Worm (Caenorhabditis elegans): Measurements from ENCODE around the gene eif-2Bgamma.

The eif-2Bgamma gene

DNA sequence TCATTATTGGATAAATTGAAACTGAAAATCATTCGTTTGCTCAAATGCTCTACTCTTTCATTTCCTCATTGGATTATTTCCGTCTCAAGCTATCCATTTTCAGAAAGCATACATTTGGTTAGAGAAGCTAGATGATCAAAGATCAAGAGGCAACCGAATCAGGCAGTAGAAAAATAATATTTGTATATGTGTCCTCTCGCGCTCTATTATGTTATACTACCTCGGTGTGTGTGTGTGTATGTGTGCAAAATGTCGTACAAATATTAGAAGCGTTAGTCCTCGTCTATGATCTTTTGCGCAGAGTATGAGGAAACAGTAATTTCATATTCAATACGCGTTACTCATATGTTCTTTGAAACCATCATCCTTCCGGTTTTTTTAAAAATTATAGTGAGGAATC lies 30.4 kb downstream of the eif-2Bgamma start:
- TF ChIP-seq jun-1 (tag; optimal IDR thresholded peaks at IDR 0.05) = no peak
- no peak for TF ChIP-seq nhr-23 (tag; optimal IDR thresholded peaks at IDR 0.05)
- no peak for TF ChIP-seq egl-5 (tag; optimal IDR thresholded peaks at IDR 0.05)
- peak; percentile 2 for TF ChIP-seq ceh-28 (tag; optimal IDR thresholded peaks at IDR 0.05)
- peak; percentile 74 for TF ChIP-seq pha-4 (tag; optimal IDR thresholded peaks at IDR 0.05)
- TF ChIP-seq egl-27 (tag; optimal IDR thresholded peaks at IDR 0.05) = no peak

DNA sequence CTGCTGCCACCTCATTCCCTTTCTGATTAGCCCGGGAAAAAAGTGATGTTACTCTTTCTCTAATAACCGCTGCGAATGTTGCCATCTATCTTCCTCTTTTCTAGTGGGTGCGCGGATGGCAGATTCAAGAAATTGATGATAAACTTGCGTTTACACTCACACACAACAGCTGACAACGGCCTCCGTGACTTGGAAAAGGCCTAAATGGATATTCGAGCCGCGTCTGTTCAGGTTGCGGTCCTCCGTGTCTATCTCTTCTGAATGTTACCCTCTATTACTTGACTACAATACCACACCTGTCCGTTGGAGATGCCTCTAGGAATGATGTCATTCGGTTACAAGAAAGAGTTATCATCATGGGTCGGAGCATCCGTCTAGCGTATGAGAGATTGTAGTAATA lies 30.9 kb downstream of the eif-2Bgamma start:
- TF ChIP-seq fkh-2 (tag; optimal IDR thresholded peaks at IDR 0.05) (no peak), ceh-82 (tag; optimal IDR thresholded peaks at IDR 0.05) (no peak), nhr-76 (tag; optimal IDR thresholded peaks at IDR 0.05) (no peak), aly-2 (tag; optimal IDR thresholded peaks at IDR 0.05) (no peak), lsy-12 (tag; optimal IDR thresholded peaks at IDR 0.05) (no peak), pqm-1 (tag; optimal IDR thresholded peaks at IDR 0.05) (peak; percentile 9), nhr-77 (tag; optimal IDR thresholded peaks at IDR 0.05) (no peak), elt-3 (tag; optimal IDR thresholded peaks at IDR 0.05) (no peak), fos-1 (tag; optimal IDR thresholded peaks at IDR 0.05) (no peak)

DNA sequence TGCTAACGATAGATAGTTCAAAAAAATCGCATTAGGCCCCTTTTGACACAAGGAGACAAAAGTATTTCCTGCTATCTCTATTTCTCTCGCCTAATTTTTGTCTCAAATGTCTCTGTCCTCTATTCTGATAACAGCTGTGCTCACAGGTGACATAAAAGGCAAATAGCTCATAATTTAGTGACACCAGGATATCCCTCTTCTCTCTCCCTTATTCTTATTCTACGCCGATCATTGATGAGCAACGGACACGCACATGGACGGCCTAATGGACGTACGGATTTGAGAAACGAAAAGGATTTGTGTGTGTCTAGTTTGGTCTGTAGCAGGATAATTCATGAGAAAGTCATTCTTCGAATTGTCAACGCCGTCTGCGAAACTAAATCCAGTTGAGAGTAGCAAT lies 31.5 kb downstream of the eif-2Bgamma start:
- TF ChIP-seq ztf-4 (tag; optimal IDR thresholded peaks at IDR 0.05) = no peak
- no peak for TF ChIP-seq nhr-237 (tag; optimal IDR thresholded peaks at IDR 0.05)
- TF ChIP-seq snpc-4 (tag; optimal IDR thresholded peaks at IDR 0.05) = no peak
- no peak for TF ChIP-seq elt-1 (tag; optimal IDR thresholded peaks at IDR 0.05)
- no peak for TF ChIP-seq nhr-11 (tag; optimal IDR thresholded peaks at IDR 0.05)
- TF ChIP-seq fkh-10 (GFP tag; optimal IDR thresholded peaks at IDR 0.05) = no peak
- no peak for TF ChIP-seq unc-62 (GFP tag; optimal IDR thresholded peaks at IDR 0.05)
- no peak for TF ChIP-seq nhr-28 (tag; optimal IDR thresholded peaks at IDR 0.05)
- no peak for TF ChIP-seq ZK546.5 (tag; optimal IDR thresholded peaks at IDR 0.05)
- TF ChIP-seq ztf-11 (tag; optimal IDR thresholded peaks at IDR 0.05) = no peak
- no peak for TF ChIP-seq nhr-77 (tag; optimal IDR thresholded peaks at IDR 0.05)
- no peak for TF ChIP-seq daf-12 (tag; optimal IDR thresholded peaks at IDR 0.05)
- no peak for TF ChIP-seq nhr-76 (tag; optimal IDR thresholded peaks at IDR 0.05)
- TF ChIP-seq nhr-67 (tag; optimal IDR thresholded peaks at IDR 0.05) = no peak
- TF ChIP-seq lsy-12 (tag; optimal IDR thresholded peaks at IDR 0.05) = no peak
- no peak for TF ChIP-seq lin-39 (tag; optimal IDR thresholded peaks at IDR 0.05)

DNA sequence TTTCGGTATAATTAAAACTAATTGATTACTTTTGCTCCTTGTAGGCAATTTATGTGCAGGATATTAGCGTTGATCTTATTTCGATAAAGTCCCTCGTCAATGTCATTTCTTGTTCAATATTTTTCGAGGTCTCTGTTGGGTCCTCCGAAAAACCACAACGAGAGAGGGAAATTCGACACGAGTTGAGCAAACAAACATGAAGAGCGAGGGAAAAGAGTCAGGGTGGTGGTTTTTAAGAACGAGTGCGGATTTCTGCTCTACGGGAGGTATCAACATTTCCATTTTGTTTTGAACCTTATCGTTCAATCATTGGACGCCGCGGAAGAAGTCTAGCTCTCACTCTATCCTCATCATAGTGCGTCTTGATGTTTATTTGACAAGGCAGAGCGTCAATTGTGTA lies 32.7 kb downstream of the eif-2Bgamma start:
- TF ChIP-seq pha-4 (tag; optimal IDR thresholded peaks at IDR 0.05) = peak; percentile 43
- peak; percentile 46 for TF ChIP-seq lin-39 (tag; optimal IDR thresholded peaks at IDR 0.05)
- no peak for TF ChIP-seq egl-5 (tag; optimal IDR thresholded peaks at IDR 0.05)

DNA sequence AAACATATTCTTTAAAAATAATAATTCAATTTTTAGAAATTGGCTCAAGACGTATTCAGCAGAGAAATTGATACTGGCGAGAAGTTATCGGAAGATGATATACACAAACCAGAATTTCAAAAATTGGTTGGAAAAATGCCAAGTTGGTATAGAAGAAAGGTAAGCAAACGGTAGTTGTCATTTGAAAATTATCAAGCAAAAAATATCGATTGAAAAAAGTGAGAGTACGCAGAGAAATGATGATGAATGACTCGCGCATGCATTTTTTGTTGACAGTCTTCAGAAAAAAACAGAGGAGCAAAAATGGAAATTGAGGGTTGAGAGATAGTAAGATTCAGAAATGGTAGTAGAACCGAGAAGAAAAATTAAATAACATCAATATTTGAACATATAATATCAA lies 34.5 kb downstream of the eif-2Bgamma start:
- TF ChIP-seq ceh-28 (tag; optimal IDR thresholded peaks at IDR 0.05) = peak; percentile 70
- TF ChIP-seq pha-4 (tag; optimal IDR thresholded peaks at IDR 0.05) = peak; percentile 13
- TF ChIP-seq eor-1 (tag; optimal IDR thresholded peaks at IDR 0.05) = no peak

DNA sequence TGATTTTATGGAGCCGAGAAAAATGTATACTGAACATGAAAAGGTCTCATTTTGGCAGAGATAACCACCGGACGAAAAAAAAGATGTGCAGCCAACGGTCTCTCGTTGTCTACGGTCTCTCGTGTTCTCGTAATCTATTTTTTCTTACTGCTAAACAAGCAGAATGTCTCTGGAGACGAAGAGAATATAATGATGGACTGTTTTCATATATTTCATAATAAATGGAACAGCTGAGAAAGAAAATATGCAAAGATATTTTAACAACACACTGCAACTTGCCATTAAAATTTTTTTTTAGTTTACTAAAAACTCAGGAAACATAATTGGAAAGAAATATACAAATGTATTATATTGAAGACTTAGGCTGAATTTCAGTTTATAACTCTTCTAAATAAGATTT lies 37.4 kb downstream of the eif-2Bgamma start:
- TF ChIP-seq lsy-12 (tag; optimal IDR thresholded peaks at IDR 0.05) = no peak
- peak; percentile 4 for TF ChIP-seq pha-4 (tag; optimal IDR thresholded peaks at IDR 0.05)
- peak; percentile 1 for TF ChIP-seq elt-2 (tag; optimal IDR thresholded peaks at IDR 0.05)
- no peak for TF ChIP-seq nhr-77 (tag; optimal IDR thresholded peaks at IDR 0.05)
- peak; percentile 28 for TF ChIP-seq nfya-1 (tag; optimal IDR thresholded peaks at IDR 0.05; ENCODE audit: insufficient read depth)
- TF ChIP-seq nhr-25 (tag; optimal IDR thresholded peaks at IDR 0.05) = no peak
- no peak for TF ChIP-seq zag-1 (tag; optimal IDR thresholded peaks at IDR 0.05)
- no peak for TF ChIP-seq ama-1 (optimal IDR thresholded peaks at IDR 0.05)
- TF ChIP-seq ZK546.5 (tag; optimal IDR thresholded peaks at IDR 0.05) = no peak
- TF ChIP-seq ceh-16 (tag; optimal IDR thresholded peaks at IDR 0.05) = no peak
- TF ChIP-seq aly-2 (tag; optimal IDR thresholded peaks at IDR 0.05) = no peak
